Fruit fly (Drosophila melanogaster) whole organism, embryonic: ENCODE data around the gene CG43658.

Experiments
- Abd-B ChIP-seq: fragments of 200-800 bp; sonication (Bioruptor generic); optimal IDR thresholded peaks from 2 replicates; lab custom pipeline; 2018; ENCODE audit warnings: missing biosample characterization, mild to moderate bottlenecking, missing genetic modification characterization, moderate library complexity
- Awh ChIP-seq: fragments of 200-800 bp; sonication (Bioruptor generic); IDR thresholded peaks from 2 replicates; pipeline ENCODE4, ENCODE4 v1.3.6; 2022; ENCODE audit warnings: missing biosample characterization, missing genetic modification characterization
- Blimp-1 ChIP-seq: fragments of 200-800 bp; sonication (Bioruptor generic); optimal IDR thresholded peaks from 3 replicates; lab custom pipeline; 2018; ENCODE audit warnings: missing biosample characterization, missing genetic modification characterization, mild to moderate bottlenecking, moderate library complexity, missing genetic modification reagents
- CG10209 ChIP-seq: fragments of 200-800 bp; sonication (Bioruptor generic); optimal IDR thresholded peaks from 3 replicates; lab custom pipeline; 2017; ENCODE audit warnings: missing biosample characterization, mild to moderate bottlenecking, missing genetic modification characterization, missing genetic modification reagents
- CG10565 ChIP-seq: fragments of 200-800 bp; sonication (Bioruptor generic); optimal IDR thresholded peaks from 3 replicates; lab custom pipeline; 2016; ENCODE audit warnings: missing biosample characterization, mild to moderate bottlenecking, missing genetic modification characterization
- CG11696 ChIP-seq: fragments of 200-800 bp; sonication (Bioruptor generic); IDR thresholded peaks from 2 replicates; pipeline ENCODE4 v1.3.6; 2022; ENCODE audit warnings: missing biosample characterization, missing genetic modification characterization
- CG12299 ChIP-seq: fragments of 200-800 bp; sonication (Bioruptor generic); optimal IDR thresholded peaks from 2 replicates; lab custom pipeline; 2018; ENCODE audit warnings: missing biosample characterization, mild to moderate bottlenecking, missing genetic modification characterization
- CG13296 ChIP-seq: fragments of 200-800 bp; sonication (Bioruptor generic); optimal IDR thresholded peaks from 3 replicates; lab custom pipeline; 2018; ENCODE audit warnings: missing biosample characterization, mild to moderate bottlenecking, missing genetic modification characterization
- CG14667 ChIP-seq: fragments of 200-800 bp; sonication (Bioruptor generic); IDR thresholded peaks from 2 replicates; pipeline ENCODE4 v1.3.6; 2022; ENCODE audit warnings: missing biosample characterization, missing genetic modification characterization
- CG15514 ChIP-seq: fragments of 200-800 bp; sonication (Bioruptor generic); optimal IDR thresholded peaks from 3 replicates; lab custom pipeline; 2017; ENCODE audit warnings: missing biosample characterization, missing genetic modification characterization, mild to moderate bottlenecking, moderate library complexity, missing genetic modification reagents
- CG18619 ChIP-seq: fragments of 200-800 bp; sonication (Bioruptor generic); optimal IDR thresholded peaks from 3 replicates; lab custom pipeline; 2017; ENCODE audit warnings: missing biosample characterization, mild to moderate bottlenecking, missing genetic modification characterization
- CG2120 ChIP-seq: fragments of 200-800 bp; sonication (Bioruptor generic); optimal IDR thresholded peaks from 3 replicates; lab custom pipeline; 2016; ENCODE audit warnings: missing biosample characterization, missing genetic modification characterization
- CG2202 ChIP-seq: fragments of 200-800 bp; sonication (Bioruptor generic); optimal IDR thresholded peaks from 2 replicates; lab custom pipeline; 2018; ENCODE audit warnings: missing biosample characterization, mild to moderate bottlenecking, missing genetic modification characterization
- CG31224 ChIP-seq: fragments of 200-800 bp; sonication (Bioruptor generic); IDR thresholded peaks from 2 replicates; pipeline ENCODE4 v1.3.6; 2022; ENCODE audit warnings: missing biosample characterization, missing genetic modification characterization
- CG31388 ChIP-seq: fragments of 200-800 bp; sonication (Bioruptor generic); optimal IDR thresholded peaks from 2 replicates; lab custom pipeline; 2016; ENCODE audit warnings: missing biosample characterization, missing genetic modification characterization
- CG42726 ChIP-seq: fragments of 200-800 bp; sonication (Bioruptor generic); IDR thresholded peaks from 2 replicates; pipeline ENCODE4 v1.3.6; 2022; ENCODE audit warnings: missing biosample characterization, missing genetic modification characterization; ENCODE audit not compliant: partially characterized antibody
- CG6654 ChIP-seq: fragments of 200-800 bp; sonication (Bioruptor generic); optimal IDR thresholded peaks from 2 replicates; lab custom pipeline; 2017; ENCODE audit warnings: missing biosample characterization, mild to moderate bottlenecking, missing genetic modification characterization
- CG7372 ChIP-seq: fragments of 200-800 bp; sonication (Bioruptor generic); IDR thresholded peaks from 2 replicates; pipeline ENCODE4 v1.3.6; 2022; ENCODE audit warnings: missing biosample characterization, missing genetic modification characterization
- CG8388 ChIP-seq: fragments of 200-800 bp; sonication (Bioruptor generic); optimal IDR thresholded peaks from 2 replicates; lab custom pipeline; 2019; ENCODE audit warnings: missing biosample characterization, mild to moderate bottlenecking, missing genetic modification characterization, moderate library complexity
- CG8765 ChIP-seq: fragments of 200-800 bp; sonication (Bioruptor generic); IDR thresholded peaks from 2 replicates; pipeline ENCODE4 v1.3.6; 2022; ENCODE audit warnings: missing biosample characterization, missing genetic modification characterization
- CkIIα-i1 ChIP-seq: fragments of 200-800 bp; sonication (Bioruptor generic); IDR thresholded peaks from 2 replicates; pipeline ENCODE4 v1.3.6; 2022; ENCODE audit warnings: missing biosample characterization, missing genetic modification characterization
- Doc2 ChIP-seq: fragments of 200-800 bp; sonication (Bioruptor generic); IDR thresholded peaks from 2 replicates; pipeline ENCODE4 v1.3.6; 2022; ENCODE audit warnings: missing biosample characterization, missing genetic modification characterization
- ERR ChIP-seq: fragments of 200-800 bp; sonication (Bioruptor generic); optimal IDR thresholded peaks from 2 replicates; lab custom pipeline; 2016; ENCODE audit warnings: missing biosample characterization, missing genetic modification characterization
- HLH3B ChIP-seq: fragments of 200-800 bp; sonication (Bioruptor generic); IDR thresholded peaks from 2 replicates; pipeline ENCODE4 v1.3.6; 2022; ENCODE audit warnings: missing biosample characterization, missing genetic modification characterization
- Mrtf ChIP-seq: fragments of 200-800 bp; sonication (Bioruptor generic); IDR thresholded peaks from 3 replicates; pipeline ENCODE4 v1.3.6; 2022; ENCODE audit warnings: missing biosample characterization, missing genetic modification characterization
- Oli ChIP-seq: fragments of 200-800 bp; sonication (Bioruptor generic); optimal IDR thresholded peaks from 2 replicates; lab custom pipeline; 2018; ENCODE audit warnings: missing biosample characterization, mild to moderate bottlenecking, missing genetic modification characterization, moderate library complexity
- Rfx ChIP-seq: fragments of 200-800 bp; sonication (Bioruptor generic); IDR thresholded peaks from 2 replicates; pipeline ENCODE4 v1.3.6; 2022; ENCODE audit warnings: missing biosample characterization, missing genetic modification characterization
- Side ChIP-seq: fragments of 200-800 bp; sonication (Bioruptor generic); optimal IDR thresholded peaks from 2 replicates; lab custom pipeline; 2016; ENCODE audit warnings: missing biosample characterization, missing genetic modification characterization
- Spps ChIP-seq: fragments of 200-800 bp; sonication (Bioruptor generic); optimal IDR thresholded peaks from 2 replicates; lab custom pipeline; 2018; ENCODE audit warnings: missing biosample characterization, mild to moderate bottlenecking, missing genetic modification characterization
- Vsx1 ChIP-seq: fragments of 200-800 bp; sonication (Bioruptor generic); optimal IDR thresholded peaks from 2 replicates; lab custom pipeline; 2017; ENCODE audit warnings: missing biosample characterization, mild to moderate bottlenecking, missing genetic modification characterization, missing genetic modification reagents
- ab ChIP-seq: fragments of 200-800 bp; sonication (Bioruptor generic); optimal IDR thresholded peaks from 2 replicates; lab custom pipeline; 2016; ENCODE audit warnings: missing biosample characterization, missing genetic modification characterization
- az2 ChIP-seq: fragments of 200-800 bp; sonication (Bioruptor generic); optimal IDR thresholded peaks from 3 replicates; lab custom pipeline; 2016; ENCODE audit warnings: missing biosample characterization, missing genetic modification characterization
- bowl ChIP-seq: fragments of 200-800 bp; sonication (Bioruptor generic); IDR thresholded peaks from 2 replicates; pipeline ENCODE4 v1.3.6; 2022; ENCODE audit warnings: missing biosample characterization, missing genetic modification characterization
- crc ChIP-seq: fragments of 200-800 bp; sonication (Bioruptor generic); optimal IDR thresholded peaks from 2 replicates; lab custom pipeline; 2016; ENCODE audit warnings: missing biosample characterization, missing genetic modification characterization
- dan ChIP-seq: fragments of 200-800 bp; sonication (Bioruptor generic); IDR thresholded peaks from 2 replicates; pipeline ENCODE4 v1.3.6; 2022; ENCODE audit warnings: missing biosample characterization, missing genetic modification characterization
- eyg ChIP-seq: fragments of 200-800 bp; sonication (Bioruptor generic); optimal IDR thresholded peaks from 3 replicates; lab custom pipeline; 2016; ENCODE audit warnings: missing biosample characterization, missing genetic modification characterization
- fru ChIP-seq: fragments of >200 bp; optimal IDR thresholded peaks from 2 replicates; lab custom pipeline; 2017
- gcm2 ChIP-seq: fragments of 200-800 bp; sonication (Bioruptor generic); optimal IDR thresholded peaks from 2 replicates; lab custom pipeline; 2016; ENCODE audit warnings: missing biosample characterization, missing genetic modification characterization
- grau ChIP-seq: fragments of 200-800 bp; optimal IDR thresholded peaks from 3 replicates; lab custom pipeline; 2019; ENCODE audit warnings: missing biosample characterization, mild to moderate bottlenecking, missing genetic modification characterization, moderate library complexity
- gro ChIP-seq: fragments of 200-800 bp; sonication (Bioruptor generic); optimal IDR thresholded peaks from 2 replicates; lab custom pipeline; 2016; ENCODE audit warnings: missing biosample characterization, missing genetic modification characterization
- ham ChIP-seq: fragments of 200-800 bp; sonication (Bioruptor generic); IDR thresholded peaks from 2 replicates; pipeline ENCODE4 v1.3.6; 2022; ENCODE audit warnings: missing biosample characterization, missing genetic modification characterization
- her ChIP-seq: fragments of 200-800 bp; sonication (Bioruptor generic); optimal IDR thresholded peaks from 2 replicates; lab custom pipeline; 2016; ENCODE audit warnings: missing biosample characterization, missing genetic modification characterization
- hth ChIP-seq: fragments of >200 bp; optimal IDR thresholded peaks from 2 replicates; lab custom pipeline; 2017; ENCODE audit warnings: inconsistent platforms
- insv ChIP-seq, 2 experiments: fragments of 200-800 bp; sonication (Bioruptor generic); optimal IDR thresholded peaks; 3 replicates each; lab custom pipeline; 2016 to 2018; ENCODE audit warnings: missing biosample characterization in 2 of 2, missing genetic modification characterization in 2 of 2
- kni ChIP-seq: fragments of 200-800 bp; sonication (Bioruptor generic); optimal IDR thresholded peaks from 3 replicates; lab custom pipeline; 2017; ENCODE audit warnings: mild to moderate bottlenecking, missing biosample characterization, missing genetic modification reagents, missing genetic modification characterization
- nmo ChIP-seq: fragments of 200-800 bp; sonication (Bioruptor generic); optimal IDR thresholded peaks from 2 replicates; lab custom pipeline; 2018; ENCODE audit warnings: missing biosample characterization, mild to moderate bottlenecking, missing genetic modification characterization, moderate library complexity
- pho ChIP-seq: fragments of 200-800 bp; sonication (Bioruptor generic); optimal IDR thresholded peaks from 2 replicates; lab custom pipeline; 2016; ENCODE audit warnings: missing biosample characterization, missing genetic modification characterization
- pnt ChIP-seq: fragments of 200-800 bp; sonication (Bioruptor generic); optimal IDR thresholded peaks from 3 replicates; lab custom pipeline; 2016; ENCODE audit warnings: missing biosample characterization, missing genetic modification characterization
- pzg ChIP-seq: fragments of 200-800 bp; sonication (Bioruptor generic); optimal IDR thresholded peaks from 3 replicates; lab custom pipeline; 2018; ENCODE audit warnings: missing biosample characterization, mild to moderate bottlenecking, missing genetic modification characterization, moderate library complexity
- sc ChIP-seq, 3 experiments: fragments of >200 bp in 2 of 3; fragments of 200-800 bp in 1 of 3; sonication (Bioruptor generic) in 1 of 3; optimal IDR thresholded peaks; 2 replicates in 2 of 3; 3 replicates in 1 of 3; lab custom pipeline; 2017; ENCODE audit warnings: mild to moderate bottlenecking in 1 of 3, missing biosample characterization in 1 of 3, missing genetic modification characterization in 1 of 3, missing genetic modification reagents in 1 of 3
- zen ChIP-seq: fragments of 200-800 bp; sonication (Bioruptor generic); optimal IDR thresholded peaks from 3 replicates; lab custom pipeline; 2018; ENCODE audit warnings: missing biosample characterization, mild to moderate bottlenecking, missing genetic modification characterization, moderate library complexity
- zfh1 ChIP-seq: fragments of 200-800 bp; sonication (Bioruptor generic); IDR thresholded peaks from 3 replicates; pipeline ENCODE4 v1.3.6; 2022; ENCODE audit warnings: missing biosample characterization, missing genetic modification characterization

Gene CG43658

DNA sequence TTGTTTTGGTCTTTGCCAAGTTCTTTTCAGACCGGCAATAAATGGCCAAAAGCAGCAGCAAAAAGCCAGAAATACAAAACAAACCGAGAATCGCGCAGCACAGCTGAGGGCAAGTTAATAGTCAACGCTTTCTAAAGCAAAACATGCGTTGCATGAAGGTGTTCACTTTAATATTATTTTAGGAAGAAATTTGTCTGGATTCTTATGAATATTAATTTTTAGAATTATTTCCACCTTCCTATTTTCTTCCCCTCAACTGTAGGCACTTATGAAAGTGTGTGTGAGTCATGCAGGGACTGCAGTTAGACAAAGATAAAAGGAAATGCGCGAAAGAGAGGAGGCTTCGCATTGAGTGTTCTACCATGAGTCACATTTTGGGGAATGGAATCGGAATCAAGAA lies 69.8 kb downstream of the CG43658 start (continued):
- TF ChIP-seq CG15514 (GFP tag; lab: Kevin White, UChicago) (peak; percentile 12), CG12299 (no peak), CkIIα-i1 (GFP tag; lab: Robert Waterston, UW) (no peak), kni (GFP tag; lab: Kevin White, UChicago) (no peak), Spps (peak; percentile 37), her (GFP tag; lab: Kevin White, UChicago) (no peak), ERR (GFP tag; lab: Kevin White, UChicago) (no peak), CG42726 (GFP tag; lab: Robert Waterston, UW) (no peak), dan (GFP tag; lab: Robert Waterston, UW) (no peak), CG10565 (GFP tag; lab: Kevin White, UChicago) (no peak), Mrtf (GFP tag; lab: Robert Waterston, UW) (0 out of 3 replicates have a peak, but pooled peaks have one; percentile 45), Doc2 (no peak), CG13296 (GFP tag; lab: Kevin White, UChicago) (no peak), Blimp-1 (GFP tag; lab: Kevin White, UChicago) (peak; percentile 45), CG7372 (0 out of 2 replicates have a peak, but pooled peaks have one; percentile 17), HLH3B (GFP tag; lab: Robert Waterston, UW) (peak; percentile 76), CG10209 (peak; percentile 41), CG8765 (GFP tag; lab: Robert Waterston, UW) (peak; percentile 62; the same call in 1 of the 2 replicates), CG14667 (GFP tag; lab: Robert Waterston, UW) (peak; percentile 64), sc (optimal IDR thresholded peaks at IDR 0.05; lab: Kevin White, UChicago) (no peak), sc (GFP tag; optimal IDR thresholded peaks at IDR 0.05; lab: Kevin White, UChicago) (peak; percentile 15), crc (no peak), CG11696 (GFP tag; lab: Robert Waterston, UW) (peak; percentile 92), CG31388 (GFP tag; lab: Kevin White, UChicago) (no peak), pnt (GFP tag; lab: Kevin White, UChicago) (no peak), eyg (no peak), zen (tag; lab: Kevin White, UChicago) (peak; percentile 60), bowl (0 out of 2 replicates have a peak, but pooled peaks have one; percentile 39), fru (no peak), CG2202 (tag; lab: Kevin White, UChicago) (no peak), hth (lab: Kevin White, UChicago) (no peak), gro (GFP tag; lab: Kevin White, UChicago) (no peak), CG6654 (GFP tag; lab: Kevin White, UChicago) (no peak), ham (GFP tag; lab: Robert Waterston, UW) (no peak), gcm2 (GFP tag; lab: Kevin White, UChicago) (no peak), Rfx (GFP tag; lab: Robert Waterston, UW) (peak; percentile 55), grau (peak; percentile 56), pzg (GFP tag; lab: Kevin White, UChicago) (no peak), nmo (GFP tag; lab: Kevin White, UChicago) (peak; percentile 65), pho (GFP tag; lab: Kevin White, UChicago) (peak; percentile 12), Side (GFP tag; lab: Kevin White, UChicago) (no peak), Awh (GFP tag; lab: Robert Waterston, UW) (peak; percentile 71), Vsx1 (no peak), CG2120 (GFP tag; lab: Kevin White, UChicago) (peak; percentile 46), CG18619 (GFP tag; lab: Kevin White, UChicago) (peak; percentile 43), CG8388 (GFP tag; lab: Kevin White, UChicago) (peak; percentile 48), az2 (GFP tag; lab: Kevin White, UChicago) (peak; percentile 55), ab (GFP tag; lab: Kevin White, UChicago) (no peak), insv (GFP tag; optimal IDR thresholded peaks at IDR 0.05; lab: Kevin White, UChicago) (no peak), zfh1 (GFP tag; lab: Robert Waterston, UW) (peak; percentile 84), CG31224 (GFP tag; lab: Robert Waterston, UW) (peak; percentile 30; the same call in 1 of the 2 replicates), Abd-B (GFP tag; lab: Kevin White, UChicago) (peak; percentile 31), Oli (peak; percentile 67)
